Worm (Caenorhabditis elegans) whole organism, L1 larva: ENCODE results near the gene oac-54.

ENCODE experiments used
- jun-1 ChIP-seq: fragments of 150-350 bp; optimal IDR thresholded peaks from 2 replicates; lab custom pipeline; 2014; ENCODE audit warnings: missing biosample characterization, missing genetic modification reagents, missing genetic modification characterization
- xbp-1 ChIP-seq: sonication (generic microtip); optimal IDR thresholded peaks from 2 replicates; lab custom pipeline; 2016; ENCODE audit warnings: missing genetic modification characterization, missing compliant biosample characterization
- zag-1 ChIP-seq: fragments of 150-350 bp; optimal IDR thresholded peaks from 2 replicates; lab custom pipeline; 2014; ENCODE audit warnings: missing biosample characterization, missing genetic modification characterization

ce11 chrII:9152231-9152630 lies 5.7 kb upstream of the oac-54 start, which contains the start of gene col-78:
- no peak for TF ChIP-seq zag-1 (tag; lab: Kevin White, UChicago)
- no peak for TF ChIP-seq jun-1 (tag; lab: Kevin White, UChicago)
- TF ChIP-seq xbp-1 (tag; lab: Kevin White, UChicago): no peak
